Fruit fly (Drosophila melanogaster): ENCODE data around the gene CG13295.

The CG13295 gene

dm6 chr3L:6082561-6082960, 7.5 kb upstream of the CG13295 start, which contains the start of gene CG13293 (continued):
- no peak for TF ChIP-seq Fer3 (tag; optimal IDR thresholded peaks at IDR 0.05)
- peak; percentile 18 for TF ChIP-seq CG13775 (GFP tag; optimal IDR thresholded peaks at IDR 0.05)
- TF ChIP-seq sens (GFP tag), result peak; percentile 62
- TF ChIP-seq fu2 (GFP tag; optimal IDR thresholded peaks at IDR 0.05), result no peak
- TF ChIP-seq Rfx (GFP tag; IDR thresholded peaks at IDR 0.05), result 0 out of 2 replicates have a peak, but pooled peaks have one; percentile 11
- TF ChIP-seq CG7556 (GFP tag; optimal IDR thresholded peaks at IDR 0.05), result no peak
- TF ChIP-seq CG16815 (GFP tag; optimal IDR thresholded peaks at IDR 0.05), result no peak
- TF ChIP-seq lola (GFP tag; optimal IDR thresholded peaks at IDR 0.05), result no peak
- peak; percentile 35 for TF ChIP-seq fd102C (GFP tag; optimal IDR thresholded peaks at IDR 0.05)
- no peak for TF ChIP-seq CG9876 (GFP tag; optimal IDR thresholded peaks at IDR 0.05)
- no peak for TF ChIP-seq CG1529 (GFP tag; optimal IDR thresholded peaks at IDR 0.05)
- peak; percentile 24; the same call in 1 of the 2 replicates for TF ChIP-seq Rx (GFP tag; IDR thresholded peaks at IDR 0.05)
- TF ChIP-seq NFAT (GFP tag; IDR thresholded peaks at IDR 0.05), result 0 out of 2 replicates have a peak, but pooled peaks have one; percentile 21
- 0 out of 2 replicates have a peak, but pooled peaks have one; percentile 9 for TF ChIP-seq ssp (GFP tag; IDR thresholded peaks at IDR 0.05)
- no peak for TF ChIP-seq CG9609 (GFP tag; optimal IDR thresholded peaks at IDR 0.05)
- no peak for TF ChIP-seq CG8359 (GFP tag; optimal IDR thresholded peaks at IDR 0.05; ENCODE audit: borderline replicate concordance)
- no peak for TF ChIP-seq dpn (GFP tag; optimal IDR thresholded peaks at IDR 0.05)
- no peak for TF ChIP-seq ttk (GFP tag; IDR thresholded peaks at IDR 0.05)
- TF ChIP-seq CG11093 (GFP tag; IDR thresholded peaks at IDR 0.05), result 0 out of 3 replicates have a peak, but pooled peaks have one; percentile 8
- TF ChIP-seq Camta (GFP tag; optimal IDR thresholded peaks at IDR 0.05), result no peak
- TF ChIP-seq otp (GFP tag; IDR thresholded peaks at IDR 0.05), result no peak
- no peak for TF ChIP-seq CG12391 (tag; optimal IDR thresholded peaks at IDR 0.05)
- TF ChIP-seq CG17359 (tag; optimal IDR thresholded peaks at IDR 0.05), result no peak
- TF ChIP-seq Myb (GFP tag; optimal IDR thresholded peaks at IDR 0.05), result peak; percentile 61
- no peak for TF ChIP-seq unpg (GFP tag; optimal IDR thresholded peaks at IDR 0.05)
- no peak for TF ChIP-seq pan (optimal IDR thresholded peaks at IDR 0.05)
- TF ChIP-seq pan (GFP tag; optimal IDR thresholded peaks at IDR 0.05 in 1 of 2, IDR thresholded peaks at IDR 0.05 in 1 of 2), result peak in 1 of 2 experiments; percentile 38
- no peak for TF ChIP-seq Hr78 (GFP tag; optimal IDR thresholded peaks at IDR 0.05)
- TF ChIP-seq CG3847 (GFP tag; IDR thresholded peaks at IDR 0.05), result no peak
- TF ChIP-seq abd-A (tag; optimal IDR thresholded peaks at IDR 0.05), result peak; percentile 61
- TF ChIP-seq CG17385 (GFP tag; optimal IDR thresholded peaks at IDR 0.05), result no peak
- no peak for TF ChIP-seq D19B (GFP tag; optimal IDR thresholded peaks at IDR 0.05)
- peak; percentile 1 for TF ChIP-seq trem (tag; optimal IDR thresholded peaks at IDR 0.05)
- no peak for TF ChIP-seq mam (GFP tag; optimal IDR thresholded peaks at IDR 0.05)
- TF ChIP-seq seq (GFP tag; IDR thresholded peaks at IDR 0.05), result peak; percentile 97
- TF ChIP-seq stwl (tag; optimal IDR thresholded peaks at IDR 0.05), result peak; percentile 28
- no peak for TF ChIP-seq sd (tag; optimal IDR thresholded peaks at IDR 0.05)
- TF ChIP-seq cg (GFP tag; optimal IDR thresholded peaks at IDR 0.05), result no peak
- no peak for TF ChIP-seq CG6765 (GFP tag; optimal IDR thresholded peaks at IDR 0.05)
- no peak for TF ChIP-seq H2.0 (GFP tag; IDR thresholded peaks at IDR 0.05)
- TF ChIP-seq Adf1 (GFP tag; IDR thresholded peaks at IDR 0.05), result no peak
- no peak for TF ChIP-seq schlank (tag; optimal IDR thresholded peaks at IDR 0.05)
- TF ChIP-seq vnd (GFP tag; IDR thresholded peaks at IDR 0.05; ENCODE audit: partially characterized antibody), result no peak
- TF ChIP-seq ato (GFP tag; IDR thresholded peaks at IDR 0.05; ENCODE audit: partially characterized antibody), result no peak
- TF ChIP-seq ERR (GFP tag; optimal IDR thresholded peaks at IDR 0.05), result no peak
- no peak for TF ChIP-seq Trl (optimal IDR thresholded peaks at IDR 0.05)
- no peak for TF ChIP-seq Trl (GFP tag; optimal IDR thresholded peaks at IDR 0.05)
- TF ChIP-seq br (optimal IDR thresholded peaks at IDR 0.05), result no peak
- peak; percentile 12 for TF ChIP-seq CG11504 (tag; optimal IDR thresholded peaks at IDR 0.05)
- TF ChIP-seq CG9932 (GFP tag; IDR thresholded peaks at IDR 0.05), result no peak
- TF ChIP-seq dysf (GFP tag; IDR thresholded peaks at IDR 0.05), result no peak
- TF ChIP-seq CG8765 (GFP tag; IDR thresholded peaks at IDR 0.05), result no peak
